Fruit fly (Drosophila melanogaster): Measurements from ENCODE around the gene Idh.

Gene Idh

DNA sequence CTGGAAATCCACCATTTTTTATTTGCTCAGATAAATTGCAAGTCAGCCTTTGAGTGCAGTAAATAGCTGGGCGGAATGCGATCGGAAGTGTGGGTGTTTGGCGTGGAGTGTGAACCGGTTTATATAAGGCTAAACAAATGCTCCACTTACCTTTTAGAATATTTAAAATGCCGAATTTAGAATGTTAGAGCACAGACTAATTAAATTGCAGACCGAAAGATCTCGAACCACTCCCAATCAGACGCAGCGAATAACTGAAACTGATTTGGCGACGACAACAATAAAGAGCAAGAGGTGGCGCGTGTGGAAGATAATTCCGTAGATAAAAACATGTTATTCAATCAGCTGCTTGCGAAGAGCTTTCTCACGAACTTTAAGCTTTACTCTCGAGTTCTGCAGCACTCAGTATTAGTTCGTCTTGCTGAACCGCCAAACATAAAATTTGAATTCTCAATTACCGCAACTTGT is at the start of gene Idh:
TSS of gene Idh (minus strand) at position 264 of the 468 bp plus-strand sequence.
- TF ChIP-seq CG17801 (GFP tag; optimal IDR thresholded peaks at IDR 0.05; ENCODE audit: partially characterized antibody), result peak; percentile 81

DNA sequence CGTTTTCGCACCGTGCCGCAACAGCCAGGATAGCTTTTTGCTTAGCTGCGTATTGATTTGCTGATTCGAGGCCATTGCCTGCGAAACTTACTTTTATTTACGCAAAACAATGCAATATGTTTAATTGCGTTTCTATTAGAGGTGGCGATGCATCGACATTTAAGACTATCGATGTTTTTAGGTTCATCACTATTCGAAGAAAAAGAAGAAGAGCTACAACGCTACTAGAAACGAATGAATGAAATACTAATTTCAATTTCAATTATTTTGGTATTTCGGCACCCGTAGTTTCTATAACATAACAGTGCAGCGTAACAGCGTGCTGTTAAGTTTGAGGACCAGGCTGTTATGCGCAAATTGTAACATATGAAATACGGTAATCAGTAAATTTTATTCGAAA is 44.4 kb upstream of the Idh start, which contains the start of the genes Tpt, mkg-p and CG13667:
TSS of gene Tpt (minus strand) at position 155 of the 400 bp plus-strand sequence.
TSS of gene mkg-p (minus strand) at position 155 of the 400 bp plus-strand sequence.
TSS of gene CG13667 (plus strand) at position 332 of the 400 bp plus-strand sequence.
- no peak for TF ChIP-seq CG17801 (GFP tag; optimal IDR thresholded peaks at IDR 0.05; ENCODE audit: partially characterized antibody)

DNA sequence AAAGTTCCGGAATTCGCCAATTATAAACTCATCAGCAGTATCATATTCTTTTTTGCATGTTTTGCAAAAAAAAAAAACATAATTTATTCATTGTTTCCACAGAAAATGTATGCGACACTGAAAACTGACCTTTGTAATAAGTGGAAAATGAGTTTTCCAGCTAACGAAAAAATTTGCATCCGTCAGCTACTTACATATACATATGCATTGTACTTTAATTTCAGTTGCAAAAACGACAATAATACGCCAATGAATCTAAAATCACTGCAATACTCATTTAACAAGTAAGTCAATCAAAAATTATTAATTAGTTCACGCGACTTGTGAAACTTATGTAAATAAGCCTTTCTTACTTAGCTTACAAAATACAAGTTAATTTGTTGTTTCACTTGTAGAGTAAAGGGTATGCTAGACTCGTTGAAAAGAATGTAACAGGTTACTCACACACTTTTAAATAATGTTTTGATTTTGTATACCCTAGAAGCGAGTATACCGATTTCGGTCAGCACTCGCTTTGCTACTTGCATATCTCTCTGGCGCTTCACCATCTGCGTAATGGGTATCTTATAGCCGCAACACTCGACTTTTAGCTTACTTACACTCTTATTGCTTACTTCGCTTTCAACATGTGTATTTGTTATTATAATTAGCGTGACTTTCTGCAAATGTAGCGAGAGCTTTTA is 38.2 kb upstream of the Idh start:
- peak; percentile 95 for TF ChIP-seq CG17801 (GFP tag; optimal IDR thresholded peaks at IDR 0.05; ENCODE audit: partially characterized antibody)

DNA sequence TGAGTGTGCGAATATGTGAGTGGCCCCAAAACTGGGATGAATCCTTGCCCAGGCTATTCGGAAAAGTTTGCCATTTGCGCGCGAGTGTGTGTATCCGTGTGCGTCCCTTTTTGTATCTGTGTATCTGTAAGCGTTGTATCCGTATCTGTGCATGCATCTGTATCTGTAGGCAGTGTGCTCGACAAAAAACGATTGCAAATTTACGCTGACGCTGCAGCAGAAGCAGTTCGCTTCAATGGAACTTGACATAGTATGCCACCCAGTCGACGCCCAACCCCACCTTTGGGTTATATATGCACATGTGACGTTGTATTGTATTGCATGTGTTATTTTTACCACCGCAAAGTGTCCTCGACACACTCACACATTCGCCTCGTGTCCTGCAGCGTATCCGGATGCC is 35.5 kb upstream of the Idh start:
- no peak for TF ChIP-seq CG17801 (GFP tag; optimal IDR thresholded peaks at IDR 0.05; ENCODE audit: partially characterized antibody)

DNA sequence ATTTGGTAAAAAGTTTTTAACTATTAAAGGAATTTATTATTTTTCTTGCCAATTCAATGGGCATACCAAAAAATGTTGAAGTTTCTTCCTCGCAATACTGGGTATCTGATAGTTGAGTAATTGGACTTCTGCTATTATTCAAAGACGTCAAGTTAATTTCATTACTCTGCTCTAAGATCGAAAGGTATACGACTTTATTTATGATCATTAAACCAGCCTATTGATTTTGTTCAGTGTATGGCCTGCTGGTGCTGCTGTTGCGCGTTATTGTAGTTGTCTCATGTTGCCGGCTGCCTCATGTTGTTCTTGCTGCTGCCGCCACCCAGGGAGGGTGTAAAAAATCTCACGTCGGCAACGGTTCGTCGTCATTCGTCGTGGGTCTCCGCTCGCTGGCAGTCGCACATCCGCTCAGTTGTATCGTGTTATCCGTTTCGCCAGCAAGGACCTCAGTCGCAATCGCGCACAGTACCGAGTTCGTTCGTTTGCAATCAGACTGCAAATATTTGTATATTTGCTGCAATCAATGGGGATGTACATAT is 35.0 kb upstream of the Idh start, which contains the start of gene CG7120:
TSS of gene CG7120 (plus strand) at position 371 of the 539 bp plus-strand sequence.
- no peak for TF ChIP-seq CG17801 (GFP tag; optimal IDR thresholded peaks at IDR 0.05; ENCODE audit: partially characterized antibody)

DNA sequence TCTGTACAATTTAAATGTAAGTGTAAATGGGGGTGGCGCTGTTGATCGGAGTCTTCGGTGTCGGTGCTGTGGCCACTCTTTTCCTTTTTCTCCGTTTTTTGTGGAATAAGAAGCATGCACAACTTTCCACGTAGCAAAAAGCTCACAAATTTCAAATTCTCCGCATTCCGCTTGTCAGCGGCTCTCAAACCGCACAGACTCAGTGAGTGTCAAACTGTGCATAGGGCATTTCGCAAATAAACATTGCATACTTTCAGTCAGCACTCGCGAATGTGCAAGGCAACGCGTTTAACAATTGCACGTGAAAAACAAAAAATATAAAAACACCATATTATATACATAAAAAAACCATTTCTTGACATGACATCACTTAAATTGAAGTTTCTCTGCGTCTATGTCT is 34.2 kb upstream of the Idh start:
- no peak for TF ChIP-seq CG17801 (GFP tag; optimal IDR thresholded peaks at IDR 0.05; ENCODE audit: partially characterized antibody)

DNA sequence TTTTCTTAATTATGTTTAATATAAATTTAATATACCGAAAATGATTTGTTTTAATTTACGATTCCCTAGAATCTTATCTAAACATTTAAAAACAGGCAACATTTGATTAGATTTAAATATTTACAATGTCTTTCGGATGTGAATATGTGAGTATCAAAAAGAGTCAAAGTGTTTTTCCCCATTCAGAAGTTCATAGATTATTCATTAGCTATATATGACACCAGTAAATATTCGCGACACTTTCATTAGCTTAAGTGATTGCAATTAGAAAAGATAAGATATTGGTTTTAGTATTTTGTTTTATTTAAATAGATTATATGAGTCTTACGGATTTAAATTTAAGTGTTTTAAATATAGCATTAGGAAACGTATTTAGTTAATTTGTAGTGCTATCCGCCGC is 33.4 kb upstream of the Idh start:
- TF ChIP-seq CG17801 (GFP tag; optimal IDR thresholded peaks at IDR 0.05; ENCODE audit: partially characterized antibody), result no peak

DNA sequence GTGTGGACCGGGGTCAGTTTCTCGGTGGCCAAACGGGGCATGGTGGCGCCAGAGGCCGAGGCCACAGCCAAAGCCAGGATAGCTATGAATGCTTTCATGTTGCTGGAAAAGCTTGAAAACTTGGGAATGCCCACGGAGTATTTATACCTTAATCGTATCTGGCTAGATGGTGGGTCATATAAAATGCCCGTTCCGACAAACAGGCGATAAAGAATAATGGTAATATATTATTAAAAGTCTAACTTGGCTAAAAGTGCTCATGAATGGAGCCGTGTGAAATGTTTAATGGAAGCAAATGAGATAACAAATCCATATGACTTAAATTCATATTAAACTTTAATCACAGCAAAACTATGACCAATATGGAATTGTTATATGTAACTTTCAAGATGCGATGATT is 32.8 kb upstream of the Idh start, which contains the start of gene Jon66Cii:
TSS of gene Jon66Cii (minus strand) at position 101 of the 400 bp plus-strand sequence.
- no peak for TF ChIP-seq CG17801 (GFP tag; optimal IDR thresholded peaks at IDR 0.05; ENCODE audit: partially characterized antibody)

DNA sequence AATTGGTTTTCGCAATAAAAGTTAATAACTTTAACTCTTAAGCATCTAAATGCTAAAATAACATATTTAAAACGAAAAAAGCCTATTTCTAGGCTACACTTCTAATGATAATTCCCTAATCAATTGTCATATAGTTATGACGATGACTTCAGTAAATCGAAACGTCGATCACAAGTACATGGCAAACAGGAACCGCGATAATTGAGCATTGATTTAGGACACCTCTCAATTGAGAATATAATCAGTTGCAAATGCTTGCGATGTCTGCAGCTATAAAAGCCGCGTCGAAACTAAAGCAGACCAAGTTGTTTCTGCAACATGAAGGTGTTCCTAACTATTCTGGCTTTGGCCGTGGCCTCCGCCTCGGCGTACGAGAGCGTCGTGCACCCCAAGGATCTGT is 30.5 kb upstream of the Idh start, which contains the start of gene Jon66Ci:
TSS of gene Jon66Ci (plus strand) at position 301 of the 400 bp plus-strand sequence.
- no peak for TF ChIP-seq CG17801 (GFP tag; optimal IDR thresholded peaks at IDR 0.05; ENCODE audit: partially characterized antibody)

DNA sequence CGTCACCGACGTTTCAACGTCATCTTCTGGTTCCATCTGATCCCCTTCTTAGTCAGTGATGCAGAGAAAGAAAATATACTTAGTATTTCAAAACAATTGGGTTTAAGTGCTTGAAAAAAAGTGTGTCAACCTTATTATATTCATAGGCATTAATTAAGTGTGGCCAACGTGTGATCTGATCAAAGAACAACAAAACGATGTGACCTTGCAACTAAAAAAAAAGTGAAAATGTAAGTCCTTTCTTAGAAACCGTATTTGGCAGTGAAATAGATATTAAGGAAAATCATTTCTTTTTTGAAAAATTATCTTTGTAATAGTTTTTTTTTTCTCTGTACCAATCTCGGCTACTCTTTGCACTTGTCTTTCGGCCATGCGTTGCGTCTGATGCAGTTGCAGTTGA is 24.3 kb upstream of the Idh start:
- TF ChIP-seq CG17801 (GFP tag; optimal IDR thresholded peaks at IDR 0.05; ENCODE audit: partially characterized antibody), result no peak

DNA sequence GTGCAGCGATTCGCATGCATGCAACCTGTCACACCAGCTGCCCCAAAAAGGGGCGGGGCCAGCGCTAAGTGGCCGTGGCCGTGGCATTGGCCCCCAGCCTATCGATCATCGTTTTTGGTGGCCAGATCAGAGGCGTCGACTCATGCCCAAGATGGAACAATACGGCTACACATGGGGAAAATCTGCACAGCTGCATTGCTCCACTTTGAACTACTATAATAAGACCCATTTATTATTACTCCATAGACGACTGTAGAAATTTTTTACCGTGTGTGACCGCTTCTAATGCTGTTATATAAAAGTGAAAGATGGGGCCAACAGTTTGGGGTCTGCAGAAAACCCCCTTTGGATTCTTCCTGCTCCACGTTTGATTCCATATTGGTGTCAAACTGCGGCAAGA is 23.3 kb upstream of the Idh start:
- TF ChIP-seq CG17801 (GFP tag; optimal IDR thresholded peaks at IDR 0.05; ENCODE audit: partially characterized antibody), result no peak

DNA sequence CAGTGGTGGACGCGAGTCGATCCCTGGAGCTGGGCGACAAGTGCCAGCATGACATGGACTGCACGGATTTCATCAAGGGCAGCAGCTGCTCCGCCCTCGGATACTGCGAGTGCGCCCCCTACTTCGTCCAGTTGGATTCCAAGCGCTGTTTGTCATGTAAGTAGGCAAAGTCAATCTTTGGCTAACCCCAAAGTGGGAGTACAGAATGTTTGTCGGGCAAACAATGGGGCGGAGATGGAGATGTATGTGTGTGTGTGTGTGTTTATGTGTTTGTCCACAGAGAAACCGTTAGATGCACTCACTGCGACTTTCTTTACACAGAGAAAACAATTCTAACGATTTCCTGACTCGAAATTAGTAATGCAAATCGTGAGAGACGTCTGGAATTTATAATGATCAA is 18.5 kb upstream of the Idh start:
- TF ChIP-seq CG17801 (GFP tag; optimal IDR thresholded peaks at IDR 0.05; ENCODE audit: partially characterized antibody), result no peak

DNA sequence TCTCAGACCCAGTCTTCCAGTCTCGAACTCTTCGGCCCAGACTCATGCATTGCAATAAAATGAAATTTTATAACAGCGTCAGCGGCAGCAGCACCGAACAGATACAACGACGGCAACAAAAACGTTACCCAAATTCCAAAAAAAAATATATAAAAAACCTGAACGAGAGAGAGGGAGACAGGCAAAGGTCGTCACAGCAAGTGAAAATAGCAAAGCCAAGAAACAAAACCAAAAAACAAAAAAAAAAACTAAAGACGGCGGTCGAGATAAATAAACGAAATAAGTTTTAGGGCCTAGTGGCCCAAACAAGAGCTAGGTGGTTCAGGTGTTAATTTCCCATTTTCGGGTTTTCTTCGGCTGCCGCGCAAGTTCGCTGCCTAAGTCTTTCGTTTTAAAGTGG is 13.4 kb upstream of the Idh start:
- no peak for TF ChIP-seq CG17801 (GFP tag; optimal IDR thresholded peaks at IDR 0.05; ENCODE audit: partially characterized antibody)

DNA sequence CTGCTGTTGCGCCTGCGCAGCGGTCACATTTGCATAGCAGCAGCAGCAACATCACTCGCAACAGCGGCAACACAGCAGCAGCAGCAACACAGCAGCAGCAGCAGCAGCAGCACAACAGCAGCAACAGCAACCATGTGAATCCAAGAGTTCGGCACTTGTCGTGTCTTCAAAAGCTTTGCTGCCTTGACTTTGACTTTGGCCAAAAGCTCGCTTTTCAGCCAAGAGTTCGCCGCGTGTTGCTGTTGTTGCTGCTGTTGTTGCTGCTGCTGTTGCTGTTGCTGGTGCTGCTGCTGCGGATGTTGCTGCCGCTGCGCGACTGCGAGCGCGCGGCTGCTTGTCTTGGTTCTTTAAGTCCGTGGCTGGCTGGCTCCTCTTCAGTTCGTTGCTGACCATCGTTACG is 11.3 kb upstream of the Idh start, which contains the start of gene ImpE1:
TSS of gene ImpE1 (plus strand) at position 371 of the 400 bp plus-strand sequence.
- no peak for TF ChIP-seq CG17801 (GFP tag; optimal IDR thresholded peaks at IDR 0.05; ENCODE audit: partially characterized antibody)

DNA sequence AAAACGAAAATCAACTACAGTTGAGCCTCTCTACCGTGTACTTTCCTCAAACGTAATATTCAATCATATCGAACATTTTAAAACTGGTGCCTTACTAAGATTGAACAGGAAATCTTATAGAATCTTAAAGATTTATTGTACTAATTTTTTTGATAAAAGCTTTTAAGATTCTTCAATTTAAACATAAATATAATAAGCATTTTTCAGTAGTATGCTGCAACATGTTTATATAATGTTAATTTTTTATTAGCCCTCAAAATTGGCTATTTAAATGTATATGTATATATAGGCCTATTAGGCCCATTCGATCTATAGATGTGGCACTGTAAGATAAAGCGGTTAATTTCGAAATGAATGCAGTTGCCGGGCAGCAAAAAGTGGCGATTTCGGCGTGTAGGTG is 10.8 kb upstream of the Idh start:
- TF ChIP-seq CG17801 (GFP tag; optimal IDR thresholded peaks at IDR 0.05; ENCODE audit: partially characterized antibody), result no peak

DNA sequence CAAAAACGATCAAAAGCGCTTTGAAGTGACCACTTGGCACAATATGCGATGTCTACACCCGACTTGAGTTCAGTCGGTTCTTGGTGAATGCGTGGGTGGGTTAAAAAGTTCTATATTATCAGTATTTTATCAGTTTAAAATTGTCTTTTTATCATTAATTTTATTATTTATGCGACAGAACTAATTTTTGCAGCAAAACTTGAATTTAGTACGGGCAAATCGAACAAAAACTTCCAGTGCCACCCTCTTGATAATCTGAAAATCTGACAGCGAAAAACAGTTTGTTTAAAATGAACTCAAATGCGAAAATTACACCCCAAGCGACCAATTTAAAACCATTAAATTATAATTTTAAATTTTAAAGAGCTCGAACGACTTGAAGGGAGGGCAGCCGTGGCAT is 10.2 kb upstream of the Idh start:
- no peak for TF ChIP-seq CG17801 (GFP tag; optimal IDR thresholded peaks at IDR 0.05; ENCODE audit: partially characterized antibody)

All from ovary, adult (tissue).